In genomic region chr3L:16286258-16286657, dm6 we compare ENCODE assay signal across 2 fruit fly cellular contexts.
TF ChIP-seq lines count a peak whose summit lies in the region.

No protein-coding gene starts in this region.

TF ChIP-seq in whole organism, embryonic, 481 proteins besides CTCF, POLR2A, EP300 and RAD21 (continued from another document and continues in another):
- TF ChIP-seq nom (GFP tag; optimal IDR thresholded peaks at IDR 0.05; lab: Kevin White, UChicago): peak; percentile 46
- no peak for TF ChIP-seq Optix (GFP tag; IDR thresholded peaks at IDR 0.05; lab: Robert Waterston, UW)
- TF ChIP-seq crc (GFP tag; optimal IDR thresholded peaks at IDR 0.05; lab: Kevin White, UChicago): no peak
- no peak for TF ChIP-seq rib (GFP tag; IDR thresholded peaks at IDR 0.05; lab: Robert Waterston, UW)
- no peak for TF ChIP-seq Usf (GFP tag; optimal IDR thresholded peaks at IDR 0.05; lab: Kevin White, UChicago)
- TF ChIP-seq Nf-YB (GFP tag; optimal IDR thresholded peaks at IDR 0.05; lab: Kevin White, UChicago): no peak
- TF ChIP-seq cas (GFP tag; IDR thresholded peaks at IDR 0.05; lab: Robert Waterston, UW): no peak
- peak; percentile 17 for TF ChIP-seq CG12659 (GFP tag; optimal IDR thresholded peaks at IDR 0.05; lab: Kevin White, UChicago)
- 0 out of 2 replicates have a peak, but pooled peaks have one; percentile 29 for TF ChIP-seq CG31441 (GFP tag; IDR thresholded peaks at IDR 0.05; lab: Robert Waterston, UW)
- no peak for TF ChIP-seq Gug (GFP tag; IDR thresholded peaks at IDR 0.05; lab: Robert Waterston, UW)
- no peak for TF ChIP-seq Dfd (GFP tag; optimal IDR thresholded peaks at IDR 0.05; lab: Kevin White, UChicago)
- no peak for TF ChIP-seq trh (GFP tag; optimal IDR thresholded peaks at IDR 0.05; lab: Kevin White, UChicago)
- peak; percentile 34; the same call in 1 of the 2 replicates for TF ChIP-seq HLH3B (GFP tag; IDR thresholded peaks at IDR 0.05; lab: Robert Waterston, UW)
- no peak for TF ChIP-seq Mes4 (GFP tag; optimal IDR thresholded peaks at IDR 0.05; lab: Kevin White, UChicago)
- peak; percentile 16 for TF ChIP-seq CoRest (tag; optimal IDR thresholded peaks at IDR 0.05; lab: Kevin White, UChicago)
- no peak for TF ChIP-seq CHES-1-like (GFP tag; optimal IDR thresholded peaks at IDR 0.05; lab: Kevin White, UChicago)
- no peak; the same call in 1 of the 2 replicates for TF ChIP-seq CG14014 (GFP tag; IDR thresholded peaks at IDR 0.05; lab: Robert Waterston, UW)
- TF ChIP-seq ems (GFP tag; optimal IDR thresholded peaks at IDR 0.05; lab: Kevin White, UChicago): no peak
- no peak for TF ChIP-seq CG33557 (GFP tag; optimal IDR thresholded peaks at IDR 0.05; lab: Kevin White, UChicago)
- TF ChIP-seq Tbp (GFP tag; optimal IDR thresholded peaks at IDR 0.05; lab: Kevin White, UChicago): no peak
- peak; percentile 24; the same call in 1 of the 2 replicates for TF ChIP-seq ranshi (GFP tag; IDR thresholded peaks at IDR 0.05; lab: Robert Waterston, UW)
- no peak for TF ChIP-seq ind (GFP tag; optimal IDR thresholded peaks at IDR 0.05; lab: Kevin White, UChicago)
- no peak for TF ChIP-seq chn (GFP tag; optimal IDR thresholded peaks at IDR 0.05; lab: Kevin White, UChicago)
- TF ChIP-seq mam (GFP tag; optimal IDR thresholded peaks at IDR 0.05; lab: Kevin White, UChicago): no peak
- no peak for TF ChIP-seq CG2202 (tag; optimal IDR thresholded peaks at IDR 0.05; lab: Kevin White, UChicago)
- no peak for TF ChIP-seq pfk (GFP tag; optimal IDR thresholded peaks at IDR 0.05; lab: Kevin White, UChicago)
- no peak for TF ChIP-seq ase (GFP tag; IDR thresholded peaks at IDR 0.05; lab: Robert Waterston, UW)
- peak; percentile 27; the same call in 1 of the 2 replicates for TF ChIP-seq esg (GFP tag; conservative IDR thresholded peaks at IDR 0.05; lab: Robert Waterston, UW)
- TF ChIP-seq Hand (GFP tag; optimal IDR thresholded peaks at IDR 0.05; lab: Kevin White, UChicago): no peak
- TF ChIP-seq Atf6 (GFP tag; IDR thresholded peaks at IDR 0.05; lab: Robert Waterston, UW): no peak
- no peak for TF ChIP-seq kay (GFP tag; optimal IDR thresholded peaks at IDR 0.05; lab: Kevin White, UChicago)
- TF ChIP-seq tap (tag; optimal IDR thresholded peaks at IDR 0.05; lab: Kevin White, UChicago): peak; percentile 40
- TF ChIP-seq CG32532 (GFP tag; IDR thresholded peaks at IDR 0.05; lab: Robert Waterston, UW): no peak
- TF ChIP-seq ttk (GFP tag; IDR thresholded peaks at IDR 0.05; lab: Robert Waterston, UW): 0 out of 2 replicates have a peak, but pooled peaks have one; percentile 5
- TF ChIP-seq inv (GFP tag; IDR thresholded peaks at IDR 0.05; lab: Robert Waterston, UW; ENCODE audit: partially characterized antibody): no peak
- peak; percentile 14 for TF ChIP-seq CG12219 (GFP tag; optimal IDR thresholded peaks at IDR 0.05; lab: Kevin White, UChicago)
- TF ChIP-seq E2f2 (GFP tag; IDR thresholded peaks at IDR 0.05; lab: Robert Waterston, UW): 0 out of 2 replicates have a peak, but pooled peaks have one; percentile 27
- TF ChIP-seq jumu (GFP tag; optimal IDR thresholded peaks at IDR 0.05; lab: Kevin White, UChicago): peak; percentile 3
- TF ChIP-seq CG3281 (GFP tag; optimal IDR thresholded peaks at IDR 0.05; lab: Kevin White, UChicago): no peak
- peak in 1 of 2 experiments; percentile 1 for TF ChIP-seq dpn (GFP tag; optimal IDR thresholded peaks at IDR 0.05; lab: Kevin White, UChicago)
- no peak for TF ChIP-seq ap (GFP tag; IDR thresholded peaks at IDR 0.05; lab: Robert Waterston, UW)
- peak; percentile 52 for TF ChIP-seq unpg (GFP tag; optimal IDR thresholded peaks at IDR 0.05; lab: Kevin White, UChicago)
- TF ChIP-seq CG8944 (GFP tag; optimal IDR thresholded peaks at IDR 0.05; lab: Kevin White, UChicago): no peak
- TF ChIP-seq CG4360 (GFP tag; IDR thresholded peaks at IDR 0.05; lab: Robert Waterston, UW): no peak
- TF ChIP-seq CG1603 (tag; optimal IDR thresholded peaks at IDR 0.05; lab: Kevin White, UChicago): no peak
- no peak for TF ChIP-seq Sry-δ (GFP tag; optimal IDR thresholded peaks at IDR 0.05; lab: Kevin White, UChicago)
- TF ChIP-seq amos (GFP tag; IDR thresholded peaks at IDR 0.05; lab: Robert Waterston, UW; ENCODE audit: partially characterized antibody): no peak
- TF ChIP-seq fd96Cb (tag; optimal IDR thresholded peaks at IDR 0.05; lab: Kevin White, UChicago): peak; percentile 19
- no peak for TF ChIP-seq CG10959 (GFP tag; IDR thresholded peaks at IDR 0.05; lab: Robert Waterston, UW)
- no peak for TF ChIP-seq Myb (GFP tag; optimal IDR thresholded peaks at IDR 0.05; lab: Kevin White, UChicago)
- peak; percentile 7 for TF ChIP-seq fd3F (GFP tag; optimal IDR thresholded peaks at IDR 0.05; lab: Kevin White, UChicago)
- peak; percentile 29 for TF ChIP-seq Ets65A (GFP tag; lab: Kevin White, UChicago)
- TF ChIP-seq Lim3 (GFP tag; IDR thresholded peaks at IDR 0.05; lab: Robert Waterston, UW): no peak
- peak; percentile 58 for TF ChIP-seq Sox102F (GFP tag; optimal IDR thresholded peaks at IDR 0.05; lab: Kevin White, UChicago)
- no peak for TF ChIP-seq crol (GFP tag; IDR thresholded peaks at IDR 0.05; lab: Robert Waterston, UW)
- no peak for TF ChIP-seq wdn (GFP tag; IDR thresholded peaks at IDR 0.05; lab: Robert Waterston, UW)
- peak; percentile 39 for TF ChIP-seq CG12769 (tag; optimal IDR thresholded peaks at IDR 0.05; lab: Kevin White, UChicago)
- TF ChIP-seq Bdp1 (GFP tag; optimal IDR thresholded peaks at IDR 0.05; lab: Kevin White, UChicago): no peak
- peak; percentile 44 for TF ChIP-seq Oli (tag; optimal IDR thresholded peaks at IDR 0.05; lab: Kevin White, UChicago)
- TF ChIP-seq CG13424 (tag; optimal IDR thresholded peaks at IDR 0.05; lab: Kevin White, UChicago): peak; percentile 54
- no peak for TF ChIP-seq btn (GFP tag; optimal IDR thresholded peaks at IDR 0.05; lab: Kevin White, UChicago)
- 0 out of 3 replicates have a peak, but pooled peaks have one; percentile 15 for TF ChIP-seq C15 (GFP tag; IDR thresholded peaks at IDR 0.05; lab: Robert Waterston, UW)
- TF ChIP-seq repo (GFP tag; optimal IDR thresholded peaks at IDR 0.05; lab: Kevin White, UChicago): no peak
- no peak for TF ChIP-seq Taf1 (GFP tag; IDR thresholded peaks at IDR 0.05; lab: Robert Waterston, UW)
- TF ChIP-seq bbx (GFP tag; IDR thresholded peaks at IDR 0.05; lab: Robert Waterston, UW; ENCODE audit: partially characterized antibody): no peak
- TF ChIP-seq CG10366 (GFP tag; IDR thresholded peaks at IDR 0.05; lab: Robert Waterston, UW): no peak
- TF ChIP-seq CG13296 (GFP tag; optimal IDR thresholded peaks at IDR 0.05; lab: Kevin White, UChicago): peak; percentile 23

TF ChIP-seq in whole organism, prepupa, 60 proteins besides CTCF, POLR2A, EP300 and RAD21 (continued from another document):
- TF ChIP-seq CG16779 (tag; optimal IDR thresholded peaks at IDR 0.05; lab: Kevin White, UChicago): peak; percentile 30
- no peak for TF ChIP-seq CG6276 (GFP tag; optimal IDR thresholded peaks at IDR 0.05; lab: Kevin White, UChicago)
- peak; percentile 71 for TF ChIP-seq Eip75B (GFP tag; optimal IDR thresholded peaks at IDR 0.05; lab: Kevin White, UChicago)
- peak; percentile 19 for TF ChIP-seq Met (GFP tag; optimal IDR thresholded peaks at IDR 0.05; lab: Kevin White, UChicago)
- peak; percentile 17 for TF ChIP-seq CG11902 (GFP tag; optimal IDR thresholded peaks at IDR 0.05; lab: Kevin White, UChicago)
- peak; percentile 58 for TF ChIP-seq CG34406 (GFP tag; optimal IDR thresholded peaks at IDR 0.05; lab: Kevin White, UChicago)
- TF ChIP-seq Gug (GFP tag; IDR thresholded peaks at IDR 0.05; lab: Robert Waterston, UW): no peak
- TF ChIP-seq CG3032 (tag; optimal IDR thresholded peaks at IDR 0.05; lab: Kevin White, UChicago): peak; percentile 85
- no peak for TF ChIP-seq Eip93F (GFP tag; optimal IDR thresholded peaks at IDR 0.05; lab: Kevin White, UChicago)
- TF ChIP-seq dsx (GFP tag; optimal IDR thresholded peaks at IDR 0.05; lab: Kevin White, UChicago; ENCODE audit: poor library complexity, severe bottlenecking): peak; percentile 77
- TF ChIP-seq spab (GFP tag; optimal IDR thresholded peaks at IDR 0.05; lab: Kevin White, UChicago): peak; percentile 78
- peak; percentile 47 for TF ChIP-seq CG9139 (GFP tag; optimal IDR thresholded peaks at IDR 0.05; lab: Kevin White, UChicago)
- no peak for TF ChIP-seq Hr4 (GFP tag; optimal IDR thresholded peaks at IDR 0.05; lab: Kevin White, UChicago)
- TF ChIP-seq CG6808 (GFP tag; optimal IDR thresholded peaks at IDR 0.05; lab: Kevin White, UChicago): peak; percentile 77
- peak; percentile 93 for TF ChIP-seq Eip78C (GFP tag; lab: Kevin White, UChicago)
- peak; percentile 35 for TF ChIP-seq topi (GFP tag; optimal IDR thresholded peaks at IDR 0.05; lab: Kevin White, UChicago)
- no peak for TF ChIP-seq fd85E (GFP tag; optimal IDR thresholded peaks at IDR 0.05; lab: Kevin White, UChicago)
- TF ChIP-seq CG4318 (GFP tag; optimal IDR thresholded peaks at IDR 0.05; lab: Kevin White, UChicago): no peak
- peak; percentile 12 for TF ChIP-seq Sox102F (GFP tag; optimal IDR thresholded peaks at IDR 0.05; lab: Kevin White, UChicago)
- peak; percentile 53 for TF ChIP-seq achi (GFP tag; optimal IDR thresholded peaks at IDR 0.05; lab: Kevin White, UChicago)
- peak in 1 of 2 experiments; percentile 56 for TF ChIP-seq salr (GFP tag; optimal IDR thresholded peaks at IDR 0.05; lab: Kevin White, UChicago)
- peak; percentile 54 to 88 for TF ChIP-seq ss (GFP tag; optimal IDR thresholded peaks at IDR 0.05; lab: Kevin White, UChicago)
- peak; percentile 43 for TF ChIP-seq CG7368 (GFP tag; optimal IDR thresholded peaks at IDR 0.05; lab: Kevin White, UChicago)
- TF ChIP-seq CG32006 (GFP tag; optimal IDR thresholded peaks at IDR 0.05; lab: Kevin White, UChicago): peak; percentile 9
- TF ChIP-seq CG8632 (GFP tag; optimal IDR thresholded peaks at IDR 0.05; lab: Kevin White, UChicago): peak; percentile 67
- TF ChIP-seq Ets96B (tag; optimal IDR thresholded peaks at IDR 0.05; lab: Kevin White, UChicago): peak; percentile 87
- TF ChIP-seq svp (GFP tag; lab: Kevin White, UChicago): peak; percentile 39
- TF ChIP-seq Hr38 (GFP tag; optimal IDR thresholded peaks at IDR 0.05; lab: Kevin White, UChicago): no peak
- TF ChIP-seq Smox (GFP tag; optimal IDR thresholded peaks at IDR 0.05; lab: Kevin White, UChicago): peak; percentile 10
- no peak for TF ChIP-seq CG11294 (GFP tag; IDR thresholded peaks at IDR 0.05; lab: Robert Waterston, UW)
- peak; percentile 79 for TF ChIP-seq fd59A (GFP tag; optimal IDR thresholded peaks at IDR 0.05; lab: Kevin White, UChicago)
- no peak for TF ChIP-seq dac (GFP tag; optimal IDR thresholded peaks at IDR 0.05; lab: Kevin White, UChicago)
- TF ChIP-seq cyc (GFP tag; optimal IDR thresholded peaks at IDR 0.05; lab: Kevin White, UChicago): peak; percentile 3
- TF ChIP-seq CG31627 (GFP tag; optimal IDR thresholded peaks at IDR 0.05; lab: Kevin White, UChicago): peak; percentile 4
- TF ChIP-seq CG11762 (GFP tag; optimal IDR thresholded peaks at IDR 0.05; lab: Kevin White, UChicago; ENCODE audit: insufficient read depth): peak; percentile 8
- no peak for TF ChIP-seq Lpt (GFP tag; optimal IDR thresholded peaks at IDR 0.05; lab: Kevin White, UChicago)
TF ChIP-seq in whole organism, prepupa: peak in this region for 43.
